Worm (Caenorhabditis elegans): Measurements from ENCODE around the gene C36A4.11.
A peak's percentile ranks its signal among the peaks of the same experiment; 100 is the strongest.

C36A4.11 gene

ce11 chrIII:3867937-3868929 lies 27.9 kb downstream of the C36A4.11 start:
- TF ChIP-seq elt-4 (tag; optimal IDR thresholded peaks at IDR 0.05) = no peak
- no peak for TF ChIP-seq pat-9 (tag; optimal IDR thresholded peaks at IDR 0.05)
- no peak for TF ChIP-seq dmd-4 (tag; optimal IDR thresholded peaks at IDR 0.05; ENCODE audit: borderline replicate concordance)
- TF ChIP-seq ets-4 (tag; optimal IDR thresholded peaks at IDR 0.05) = no peak
- TF ChIP-seq ceh-6 (GFP tag; optimal IDR thresholded peaks at IDR 0.05) = no peak
- TF ChIP-seq nhr-11 (tag; optimal IDR thresholded peaks at IDR 0.05) = no peak
- TF ChIP-seq fax-1 (tag; optimal IDR thresholded peaks at IDR 0.05) = no peak
- no peak for TF ChIP-seq sox-2 (GFP tag; IDR thresholded peaks at IDR 0.05)
- no peak for TF ChIP-seq ceh-45 (GFP tag; IDR thresholded peaks at IDR 0.05)
- TF ChIP-seq unc-86 (tag; optimal IDR thresholded peaks at IDR 0.05) = no peak
- TF ChIP-seq pha-4 (tag; optimal IDR thresholded peaks at IDR 0.05) = no peak
- no peak for TF ChIP-seq syd-9 (tag; optimal IDR thresholded peaks at IDR 0.05)
- TF ChIP-seq ceh-14 (tag; optimal IDR thresholded peaks at IDR 0.05) = no peak
- TF ChIP-seq ref-2 (tag; optimal IDR thresholded peaks at IDR 0.05) = no peak
- TF ChIP-seq dve-1 (tag; optimal IDR thresholded peaks at IDR 0.05) = no peak
- TF ChIP-seq Y22D7AL.16 (tag; optimal IDR thresholded peaks at IDR 0.05) = no peak
- TF ChIP-seq ceh-2 (tag; optimal IDR thresholded peaks at IDR 0.05) = no peak
- no peak for TF ChIP-seq lin-11 (tag; optimal IDR thresholded peaks at IDR 0.05)
- TF ChIP-seq ceh-22 (tag; optimal IDR thresholded peaks at IDR 0.05) = no peak
- no peak for TF ChIP-seq K02D7.2 (tag; optimal IDR thresholded peaks at IDR 0.05)

DNA sequence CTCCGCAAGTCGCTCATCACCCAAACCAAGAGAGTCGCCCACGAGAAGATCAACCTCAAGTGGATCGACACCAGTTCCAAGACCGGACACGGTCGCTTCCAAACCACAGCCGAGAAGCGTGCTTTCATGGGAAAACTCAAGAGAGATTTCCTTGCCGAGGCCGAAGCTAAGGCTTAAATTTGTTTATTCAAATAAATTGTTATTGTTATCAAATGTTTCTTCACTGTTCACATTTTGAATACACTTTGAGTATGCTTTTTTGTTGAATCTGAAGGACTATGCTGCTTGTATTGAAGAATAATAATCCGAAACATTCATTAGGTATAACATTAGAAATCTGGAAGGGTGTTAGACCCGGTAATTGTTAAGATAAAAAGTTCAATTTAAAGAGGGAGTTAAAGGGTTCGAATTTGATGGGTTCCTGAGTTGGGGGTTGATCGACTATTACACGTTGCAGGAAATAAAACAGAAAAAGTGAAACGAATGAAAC lies 29.0 kb downstream of the C36A4.11 start:
- TF ChIP-seq Y22D7AL.16 (tag; optimal IDR thresholded peaks at IDR 0.05) = peak; percentile 4
- TF ChIP-seq nhr-11 (tag; optimal IDR thresholded peaks at IDR 0.05) = no peak
- TF ChIP-seq sox-2 (GFP tag; IDR thresholded peaks at IDR 0.05) = no peak; the same call in 1 of the 2 replicates
- peak; percentile 62 for TF ChIP-seq ama-1 (optimal IDR thresholded peaks at IDR 0.05)
- TF ChIP-seq tbx-7 (tag; optimal IDR thresholded peaks at IDR 0.05) = no peak
- TF ChIP-seq gmeb-2 (tag; optimal IDR thresholded peaks at IDR 0.05) = peak; percentile 4

- no peak for TF ChIP-seq elt-2 (tag; optimal IDR thresholded peaks at IDR 0.05)
- no peak for TF ChIP-seq nhr-11 (tag; optimal IDR thresholded peaks at IDR 0.05)
Measured at ce11 chrIII:3871763-3872486, 31.5 kb downstream of the C36A4.11 start.

- TF ChIP-seq ceh-31 (tag; optimal IDR thresholded peaks at IDR 0.05) (no peak), hlh-15 (tag; optimal IDR thresholded peaks at IDR 0.05) (no peak), eyg-1 (tag; optimal IDR thresholded peaks at IDR 0.05) (no peak), lim-6 (tag; optimal IDR thresholded peaks at IDR 0.05) (no peak), ceh-6 (GFP tag; optimal IDR thresholded peaks at IDR 0.05) (no peak)
Measured at ce11 chrIII:3872978-3873377, 32.6 kb downstream of the C36A4.11 start.

- TF ChIP-seq sdc-2 (tag; optimal IDR thresholded peaks at IDR 0.05) (peak; percentile 5), fkh-10 (GFP tag; optimal IDR thresholded peaks at IDR 0.05) (no peak), tbx-2 (tag; optimal IDR thresholded peaks at IDR 0.05) (peak; percentile 28), lin-11 (tag; optimal IDR thresholded peaks at IDR 0.05) (no peak), ceh-6 (GFP tag; optimal IDR thresholded peaks at IDR 0.05) (peak; percentile 50), nhr-11 (tag; optimal IDR thresholded peaks at IDR 0.05) (no peak), T23F11.4 (GFP tag; optimal IDR thresholded peaks at IDR 0.05) (no peak), ceh-18 (tag; optimal IDR thresholded peaks at IDR 0.05) (no peak), nhr-232 (tag; optimal IDR thresholded peaks at IDR 0.05) (no peak), ceh-34 (tag; optimal IDR thresholded peaks at IDR 0.05) (no peak)
Measured at ce11 chrIII:3873424-3873823, 33.0 kb downstream of the C36A4.11 start.

Measured in whole organism, late embryonic.